Worm (Caenorhabditis elegans): ENCODE measurements around the gene orc-1.

orc-1 gene

DNA sequence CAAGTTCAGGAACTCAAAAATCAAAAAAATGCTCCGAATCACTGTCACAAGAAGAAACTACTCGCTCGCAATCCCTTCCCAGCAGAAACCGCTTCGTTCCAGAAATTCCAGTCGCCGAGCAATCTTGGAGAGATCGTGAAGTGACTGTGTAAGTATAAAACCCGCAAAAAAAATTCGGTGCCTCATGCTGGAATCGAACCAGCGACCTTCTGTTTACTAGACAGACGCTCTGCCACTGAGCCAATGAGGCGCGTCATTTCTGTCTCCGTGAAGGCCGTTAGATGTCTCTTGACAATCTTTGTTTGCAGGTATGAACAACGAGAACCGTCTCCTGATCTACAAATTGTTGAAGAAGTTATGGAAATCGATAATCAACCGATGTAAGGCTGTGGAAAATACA lies 18.4 kb upstream of the orc-1 start (continued):
- TF ChIP-seq nhr-42 (GFP tag; IDR thresholded peaks at IDR 0.05) (peak; percentile 82), daf-12 (tag; optimal IDR thresholded peaks at IDR 0.05) (no peak), nhr-102 (tag; optimal IDR thresholded peaks at IDR 0.05) (peak; percentile 35), mes-2 (tag; optimal IDR thresholded peaks at IDR 0.05; ENCODE audit: poor library complexity, severe bottlenecking) (peak; percentile 66), lin-39 (tag; optimal IDR thresholded peaks at IDR 0.05) (no peak), dve-1 (tag; optimal IDR thresholded peaks at IDR 0.05; ENCODE audit: insufficient read depth) (peak; percentile 46), spr-3 (GFP tag; optimal IDR thresholded peaks at IDR 0.05) (peak; percentile 60), hmg-1.1 (GFP tag; IDR thresholded peaks at IDR 0.05) (peak; percentile 74), daf-8 (GFP tag; IDR thresholded peaks at IDR 0.05) (0 out of 2 replicates have a peak, but pooled peaks have one; percentile 24), snpc-1.2 (GFP tag; IDR thresholded peaks at IDR 0.05) (peak; percentile 69; the same call in 1 of the 2 replicates), nhr-77 (tag; optimal IDR thresholded peaks at IDR 0.05) (no peak), F44E2.7 (GFP tag; IDR thresholded peaks at IDR 0.05) (peak; percentile 97), arid-1 (GFP tag; conservative IDR thresholded peaks at IDR 0.05) (peak; percentile 95), jun-1 (tag; optimal IDR thresholded peaks at IDR 0.05) (no peak), hlh-30 (tag; optimal IDR thresholded peaks at IDR 0.05; ENCODE audit: insufficient read depth) (peak; percentile 22), hif-1 (tag; optimal IDR thresholded peaks at IDR 0.05) (peak in 1 of 2 experiments; percentile 23), zag-1 (tag; optimal IDR thresholded peaks at IDR 0.05) (no peak), daf-16 (GFP tag; optimal IDR thresholded peaks at IDR 0.05) (peak in 1 of 2 experiments; percentile 63), daf-16 (tag; optimal IDR thresholded peaks at IDR 0.05) (peak; percentile 78), nhr-25 (tag; optimal IDR thresholded peaks at IDR 0.05; ENCODE audit: borderline replicate concordance, insufficient read depth) (no peak), dpl-1 (GFP tag; optimal IDR thresholded peaks at IDR 0.05) (no peak), madf-5 (GFP tag; IDR thresholded peaks at IDR 0.05) (peak; percentile 69 to 94; a peak in 3 of 4 replicates), unc-130 (GFP tag; optimal IDR thresholded peaks at IDR 0.05) (peak; percentile 44), skn-1 (tag; optimal IDR thresholded peaks at IDR 0.05) (no peak), ctbp-1 (GFP tag; IDR thresholded peaks at IDR 0.05) (peak; percentile 73; the same call in 1 of the 2 replicates), dmd-8 (GFP tag; IDR thresholded peaks at IDR 0.05) (peak; percentile 94), nhr-6 (tag; optimal IDR thresholded peaks at IDR 0.05) (peak; percentile 51), ZK337.2 (GFP tag; IDR thresholded peaks at IDR 0.05) (peak; percentile 79), ama-1 (optimal IDR thresholded peaks at IDR 0.05) (peak; percentile 22), pha-4 (GFP tag; IDR thresholded peaks at IDR 0.05) (peak; percentile 88), pha-4 (tag; optimal IDR thresholded peaks at IDR 0.05) (no peak), lir-3 (tag; optimal IDR thresholded peaks at IDR 0.05) (peak; percentile 62), mxl-3 (GFP tag; optimal IDR thresholded peaks at IDR 0.05) (peak; percentile 20), sdz-12 (GFP tag; optimal IDR thresholded peaks at IDR 0.05) (peak; percentile 56), tra-1 (GFP tag; IDR thresholded peaks at IDR 0.05) (peak; percentile 76), php-3 (GFP tag; IDR thresholded peaks at IDR 0.05) (peak; percentile 74; the same call in 1 of the 2 replicates), mxl-2 (GFP tag; conservative IDR thresholded peaks at IDR 0.05) (0 out of 2 replicates have a peak, but pooled peaks have one; percentile 17), spr-1 (tag; optimal IDR thresholded peaks at IDR 0.05) (peak; percentile 58), ZK546.5 (tag; optimal IDR thresholded peaks at IDR 0.05) (no peak), set-16 (GFP tag; IDR thresholded peaks at IDR 0.05) (0 out of 2 replicates have a peak, but pooled peaks have one; percentile 21)

- no peak for TF ChIP-seq pqm-1 (tag; optimal IDR thresholded peaks at IDR 0.05)
- peak; percentile 46 for TF ChIP-seq mes-2 (tag; optimal IDR thresholded peaks at IDR 0.05; ENCODE audit: poor library complexity, severe bottlenecking)
- TF ChIP-seq hlh-11 (tag; optimal IDR thresholded peaks at IDR 0.05): peak; percentile 58
- no peak for TF ChIP-seq unc-39 (tag; optimal IDR thresholded peaks at IDR 0.05)
- TF ChIP-seq dpl-1 (GFP tag; optimal IDR thresholded peaks at IDR 0.05): peak; percentile 31
- no peak for TF ChIP-seq arid-1 (GFP tag; conservative IDR thresholded peaks at IDR 0.05)
- TF ChIP-seq T20F7.1 (GFP tag; optimal IDR thresholded peaks at IDR 0.05): no peak
- TF ChIP-seq cey-2 (tag; optimal IDR thresholded peaks at IDR 0.05; ENCODE audit: borderline replicate concordance, insufficient read depth): no peak
- TF ChIP-seq dve-1 (tag; optimal IDR thresholded peaks at IDR 0.05; ENCODE audit: insufficient read depth): peak; percentile 67
- TF ChIP-seq nhr-28 (tag; optimal IDR thresholded peaks at IDR 0.05): peak; percentile 18
- TF ChIP-seq daf-16 (GFP tag; optimal IDR thresholded peaks at IDR 0.05): no peak
- peak; percentile 65 for TF ChIP-seq daf-16 (tag; optimal IDR thresholded peaks at IDR 0.05)
- peak; percentile 32 for TF ChIP-seq hlh-30 (tag; optimal IDR thresholded peaks at IDR 0.05; ENCODE audit: insufficient read depth)
- TF ChIP-seq lsy-2 (tag; optimal IDR thresholded peaks at IDR 0.05): peak in 1 of 2 experiments; percentile 63
- peak; percentile 37 for TF ChIP-seq lin-38 (GFP tag; IDR thresholded peaks at IDR 0.05)
- TF ChIP-seq mep-1 (tag; optimal IDR thresholded peaks at IDR 0.05): peak; percentile 13
- TF ChIP-seq mdl-1 (tag; optimal IDR thresholded peaks at IDR 0.05): peak in 1 of 2 experiments; percentile 73
Measured at ce11 chrIII:10628360-10628759, 14.6 kb upstream of the orc-1 start.
